Fruit fly (Drosophila melanogaster) whole organism, pupa: ENCODE measurements around the gene CG17777.

ENCODE experiments used
- CG17806 ChIP-seq: fragments of 200-800 bp; sonication (Bioruptor generic); optimal IDR thresholded peaks from 2 replicates; lab custom pipeline; 2018; ENCODE audit warnings: missing biosample characterization, mild to moderate bottlenecking, missing genetic modification characterization, moderate library complexity
- CG9948 ChIP-seq: fragments of 200-800 bp; sonication (Bioruptor generic); optimal IDR thresholded peaks from 2 replicates; lab custom pipeline; 2018; ENCODE audit warnings: missing biosample characterization, mild to moderate bottlenecking, missing genetic modification characterization, moderate library complexity

DNA sequence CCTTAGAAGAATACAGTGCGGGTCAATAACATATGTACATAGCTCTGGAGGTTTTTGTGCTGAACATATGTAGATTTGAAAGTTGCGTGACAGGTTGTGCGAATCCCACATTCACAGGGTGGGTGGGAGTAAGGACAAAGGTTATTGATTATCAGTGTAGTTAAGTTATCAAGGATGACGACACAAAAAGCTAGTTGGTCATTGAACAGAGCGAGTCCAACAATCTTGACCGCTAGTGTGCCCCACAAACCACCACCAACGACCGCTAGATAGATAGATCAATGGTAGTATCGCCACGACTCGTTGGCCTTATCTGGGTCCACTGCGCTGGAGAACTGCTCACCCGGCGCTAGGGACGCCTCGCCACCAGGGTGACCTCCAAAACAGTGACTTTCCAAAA, 40.1 kb upstream of the CG17777 start:
- TF ChIP-seq CG17806 = no peak
- no peak for TF ChIP-seq CG9948 (tag; lab: Kevin White, UChicago)
